Fruit fly (Drosophila melanogaster) whole organism, adult: ENCODE data around the gene Dref.

ENCODE experiments used
- CG11617 ChIP-seq: fragments of 200-800 bp; sonication (Bioruptor generic); optimal IDR thresholded peaks from 2 replicates; lab custom pipeline; 2017; ENCODE audit warnings: mild to moderate bottlenecking, missing biosample characterization, missing genetic modification reagents, missing genetic modification characterization
- CG12768 ChIP-seq: fragments of 200-800 bp; sonication (Bioruptor generic); optimal IDR thresholded peaks from 2 replicates; lab custom pipeline; 2017; ENCODE audit warnings: missing biosample characterization, missing genetic modification characterization, mild to moderate bottlenecking, moderate library complexity, missing genetic modification reagents
- CG14711 ChIP-seq: fragments of 200-800 bp; sonication (Bioruptor generic); optimal IDR thresholded peaks from 2 replicates; lab custom pipeline; 2018; ENCODE audit warnings: missing biosample characterization, mild to moderate bottlenecking, missing genetic modification characterization, moderate library complexity
- CG1620 ChIP-seq: fragments of 200-800 bp; sonication (Bioruptor generic); optimal IDR thresholded peaks from 2 replicates; lab custom pipeline; 2016; ENCODE audit warnings: missing biosample characterization, missing genetic modification characterization
- CG33017 ChIP-seq: fragments of 200-800 bp; sonication (Bioruptor generic); optimal IDR thresholded peaks from 2 replicates; lab custom pipeline; 2018; ENCODE audit warnings: missing biosample characterization, mild to moderate bottlenecking, missing genetic modification characterization, moderate library complexity
- CG5204 ChIP-seq: fragments of 200-800 bp; sonication (Bioruptor generic); optimal IDR thresholded peaks from 2 replicates; lab custom pipeline; 2016; ENCODE audit warnings: missing biosample characterization, missing genetic modification characterization
- CG7045 ChIP-seq: fragments of 200-800 bp; sonication (Bioruptor generic); optimal IDR thresholded peaks from 2 replicates; lab custom pipeline; 2017; ENCODE audit warnings: missing biosample characterization, mild to moderate bottlenecking, missing genetic modification characterization
- CG7101 ChIP-seq: fragments of 200-800 bp; sonication (Bioruptor generic); optimal IDR thresholded peaks from 2 replicates; lab custom pipeline; 2018; ENCODE audit warnings: missing biosample characterization, mild to moderate bottlenecking, missing genetic modification characterization, moderate library complexity
- Clk ChIP-seq: fragments of 200-800 bp; sonication (Bioruptor generic); optimal IDR thresholded peaks from 2 replicates; lab custom pipeline; 2017; ENCODE audit warnings: missing biosample characterization, missing genetic modification characterization
- Crg-1 ChIP-seq: fragments of 200-800 bp; sonication (Bioruptor generic); optimal IDR thresholded peaks from 2 replicates; lab custom pipeline; 2016; ENCODE audit warnings: missing biosample characterization, missing genetic modification characterization
- Hr96 ChIP-seq: fragments of 200-800 bp; sonication (Bioruptor generic); optimal IDR thresholded peaks from 2 replicates; lab custom pipeline; 2016; ENCODE audit warnings: missing biosample characterization, missing genetic modification characterization
- Mnt ChIP-seq: fragments of 200-800 bp; sonication (Bioruptor generic); optimal IDR thresholded peaks from 2 replicates; lab custom pipeline; 2016; ENCODE audit warnings: missing biosample characterization, mild to moderate bottlenecking, missing genetic modification characterization
- bab1 ChIP-seq: fragments of 200-800 bp; sonication (Bioruptor generic); optimal IDR thresholded peaks from 3 replicates; lab custom pipeline; 2019; ENCODE audit warnings: missing biosample characterization, mild to moderate bottlenecking, missing genetic modification characterization, moderate library complexity
- cic ChIP-seq: fragments of 200-800 bp; sonication (Bioruptor generic); optimal IDR thresholded peaks from 2 replicates; lab custom pipeline; 2017; ENCODE audit warnings: missing biosample characterization, mild to moderate bottlenecking, missing genetic modification characterization, moderate library complexity
- cnc ChIP-seq, 2 experiments: fragments of >200 bp; optimal IDR thresholded peaks; 2 replicates each; lab custom pipeline; 2017
- kay ChIP-seq: fragments of 200-800 bp; sonication (Bioruptor generic); peaks from one replicate; lab custom pipeline; 2016; ENCODE audit warnings: missing biosample characterization, missing genetic modification characterization, borderline replicate concordance
- ovo ChIP-seq: fragments of 200-800 bp; sonication (Bioruptor generic); optimal IDR thresholded peaks from 2 replicates; lab custom pipeline; 2016; ENCODE audit warnings: missing biosample characterization, missing genetic modification characterization
- pad ChIP-seq: fragments of 200-800 bp; sonication (Bioruptor generic); optimal IDR thresholded peaks from 3 replicates; lab custom pipeline; 2017; ENCODE audit warnings: missing biosample characterization, missing genetic modification characterization, mild to moderate bottlenecking, moderate library complexity, missing genetic modification reagents
- tj ChIP-seq: fragments of 200-800 bp; sonication (Bioruptor generic); optimal IDR thresholded peaks from 3 replicates; lab custom pipeline; 2017; ENCODE audit warnings: missing biosample characterization, mild to moderate bottlenecking, missing genetic modification characterization, moderate library complexity
- toe ChIP-seq: fragments of 200-800 bp; sonication (Bioruptor generic); optimal IDR thresholded peaks from 2 replicates; lab custom pipeline; 2016; ENCODE audit warnings: missing biosample characterization, missing genetic modification characterization

Gene Dref

DNA sequence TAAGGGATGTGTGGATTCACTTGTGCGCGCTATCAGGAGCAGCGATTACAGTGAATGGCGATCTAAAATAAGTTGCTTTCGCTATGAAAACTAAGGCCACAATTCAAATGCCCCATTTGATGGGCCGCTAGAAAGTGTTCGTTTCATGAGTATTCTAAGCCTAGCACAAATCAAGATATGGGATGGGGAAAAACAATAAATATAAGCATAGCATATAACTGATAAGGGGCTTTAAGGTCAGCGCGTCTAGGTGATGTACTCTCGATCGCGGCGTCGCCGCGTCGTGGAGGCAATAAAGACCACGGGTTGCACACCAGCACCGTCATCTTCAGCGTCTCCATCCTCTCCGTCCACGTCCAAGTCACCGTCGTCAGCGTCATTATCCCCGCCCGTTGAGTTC lies 6.3 kb downstream of the Dref start:
- no peak for TF ChIP-seq CG1620
- no peak for TF ChIP-seq CG33017 (tag; lab: Kevin White, UChicago)
- TF ChIP-seq Hr96 (GFP tag; lab: Kevin White, UChicago): no peak
- TF ChIP-seq toe (GFP tag; lab: Kevin White, UChicago): no peak
- TF ChIP-seq pad (GFP tag; lab: Kevin White, UChicago): no peak
- TF ChIP-seq ovo (GFP tag; lab: Kevin White, UChicago): no peak
- TF ChIP-seq CG5204 (GFP tag; lab: Kevin White, UChicago): no peak
- no peak for TF ChIP-seq Clk (GFP tag; lab: Kevin White, UChicago)
- TF ChIP-seq kay (GFP tag; lab: Kevin White, UChicago): no peak
- no peak for TF ChIP-seq Crg-1
- no peak for TF ChIP-seq bab1
- no peak for TF ChIP-seq CG7101 (tag; lab: Kevin White, UChicago)
- TF ChIP-seq CG7045 (GFP tag; lab: Kevin White, UChicago): no peak
- no peak for TF ChIP-seq CG14711 (tag; lab: Kevin White, UChicago)
- no peak for TF ChIP-seq CG12768 (GFP tag; lab: Kevin White, UChicago)
- no peak for TF ChIP-seq cnc (optimal IDR thresholded peaks at IDR 0.05; lab: Kevin White, UChicago)
- no peak for TF ChIP-seq CG11617
- no peak for TF ChIP-seq cic (GFP tag; lab: Kevin White, UChicago)
- TF ChIP-seq Mnt (GFP tag; lab: Kevin White, UChicago): no peak
- no peak for TF ChIP-seq tj

DNA sequence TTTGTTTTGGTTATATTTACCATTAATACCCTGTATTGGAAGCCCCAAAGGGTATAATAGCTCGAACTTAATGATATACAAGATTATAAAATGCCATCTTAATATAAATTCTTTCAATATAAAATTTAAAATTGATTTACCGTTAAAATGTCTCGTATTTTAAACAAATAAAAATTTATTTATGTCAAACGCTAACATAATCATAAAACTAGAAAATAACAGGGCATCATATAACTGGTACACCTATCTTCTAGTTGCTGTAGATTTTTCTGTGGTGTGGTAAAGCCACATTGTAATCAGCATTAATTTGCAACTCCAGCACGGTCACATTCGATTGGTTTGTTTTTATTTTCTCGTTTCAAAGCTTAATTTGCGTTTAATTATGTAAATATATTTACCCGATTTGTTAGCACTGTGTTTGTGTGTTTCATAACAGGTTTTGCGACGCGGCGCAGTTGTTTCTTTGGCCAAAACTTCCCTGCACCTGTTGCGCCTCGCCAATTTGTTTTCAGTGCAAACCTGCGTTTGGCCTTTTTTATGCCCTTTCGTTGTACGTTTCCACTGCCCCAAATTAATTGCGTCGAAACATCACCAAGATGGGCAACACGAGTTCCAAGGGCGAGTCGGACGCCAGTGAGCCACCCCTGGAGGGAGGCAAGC lies 9.9 kb downstream of the Dref start, which contains the start of the genes CG4658 and CG5846:
CG4658 (plus strand) TSS at position 140 of the 660 bp plus-strand sequence.
CG5846 (minus strand) TSS at position 245 of the 660 bp plus-strand sequence.
- TF ChIP-seq kay (GFP tag; lab: Kevin White, UChicago) (no peak), pad (GFP tag; lab: Kevin White, UChicago) (peak; percentile 64), CG12768 (GFP tag; lab: Kevin White, UChicago) (peak; percentile 85), CG7045 (GFP tag; lab: Kevin White, UChicago) (peak; percentile 84), toe (GFP tag; lab: Kevin White, UChicago) (no peak), Mnt (GFP tag; lab: Kevin White, UChicago) (peak; percentile 74), CG33017 (tag; lab: Kevin White, UChicago) (peak; percentile 93), cic (GFP tag; lab: Kevin White, UChicago) (peak; percentile 51), CG7101 (tag; lab: Kevin White, UChicago) (peak; percentile 95), CG1620 (peak; percentile 83), CG5204 (GFP tag; lab: Kevin White, UChicago) (no peak), Hr96 (GFP tag; lab: Kevin White, UChicago) (no peak), cnc (optimal IDR thresholded peaks at IDR 0.05; lab: Kevin White, UChicago) (no peak), ovo (GFP tag; lab: Kevin White, UChicago) (peak; percentile 65), bab1 (peak; percentile 96), Crg-1 (peak; percentile 73), Clk (GFP tag; lab: Kevin White, UChicago) (peak; percentile 45), tj (peak; percentile 68), CG11617 (peak; percentile 92), CG14711 (tag; lab: Kevin White, UChicago) (peak; percentile 94)

DNA sequence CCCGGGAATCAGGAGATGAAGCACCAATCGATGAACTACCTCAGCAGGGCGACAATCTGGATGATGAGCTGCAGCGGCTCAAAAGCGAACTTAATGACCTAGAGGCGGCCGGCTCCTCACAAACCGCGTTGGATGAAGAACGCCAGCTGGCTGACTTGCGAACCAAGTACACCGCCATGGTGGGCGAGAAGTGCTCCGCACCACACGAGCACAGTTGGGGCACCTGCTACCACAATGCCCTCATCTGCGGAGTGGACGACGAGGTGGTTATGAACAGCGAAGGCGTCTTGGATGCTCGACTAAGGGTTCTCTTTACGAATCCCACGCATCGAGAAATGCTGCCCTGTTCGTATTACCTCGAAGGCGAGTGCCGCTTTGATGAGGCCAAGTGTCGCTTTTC lies 12.3 kb downstream of the Dref start:
- TF ChIP-seq CG1620: no peak
- TF ChIP-seq Mnt (GFP tag; lab: Kevin White, UChicago): no peak
- no peak for TF ChIP-seq cnc (optimal IDR thresholded peaks at IDR 0.05; lab: Kevin White, UChicago)
- no peak for TF ChIP-seq Crg-1
- TF ChIP-seq CG33017 (tag; lab: Kevin White, UChicago): no peak
- no peak for TF ChIP-seq tj
- no peak for TF ChIP-seq CG14711 (tag; lab: Kevin White, UChicago)
- no peak for TF ChIP-seq CG5204 (GFP tag; lab: Kevin White, UChicago)
- TF ChIP-seq cic (GFP tag; lab: Kevin White, UChicago): no peak
- TF ChIP-seq toe (GFP tag; lab: Kevin White, UChicago): no peak
- TF ChIP-seq ovo (GFP tag; lab: Kevin White, UChicago): no peak
- no peak for TF ChIP-seq kay (GFP tag; lab: Kevin White, UChicago)
- TF ChIP-seq bab1: no peak
- no peak for TF ChIP-seq CG11617
- no peak for TF ChIP-seq CG7101 (tag; lab: Kevin White, UChicago)
- no peak for TF ChIP-seq pad (GFP tag; lab: Kevin White, UChicago)
- TF ChIP-seq CG7045 (GFP tag; lab: Kevin White, UChicago): no peak

DNA sequence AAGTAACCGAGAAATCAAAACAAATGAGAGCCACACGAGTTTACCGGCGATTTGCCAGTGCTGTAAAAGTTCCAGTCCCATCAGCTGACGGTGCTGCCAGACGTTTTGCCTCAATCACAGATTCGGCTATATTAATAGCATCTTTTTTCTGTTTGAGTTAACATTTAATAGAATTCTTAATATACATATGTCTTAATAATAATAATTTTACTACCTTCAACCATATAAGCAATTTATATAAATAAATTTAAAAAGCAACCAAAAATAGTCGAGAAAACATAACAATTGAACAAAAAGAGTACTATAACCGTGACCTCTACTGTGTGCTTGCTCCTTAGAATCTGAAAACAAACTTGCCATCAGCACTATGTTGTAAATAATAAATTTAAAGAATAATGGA lies 12.9 kb downstream of the Dref start, which contains the start of the genes CG13126 and CG4709:
CG13126 (minus strand) TSS at position 63 of the 400 bp plus-strand sequence.
CG4709 (plus strand) TSS at position 207 of the 400 bp plus-strand sequence.
- TF ChIP-seq Crg-1 (peak; percentile 69), ovo (GFP tag; lab: Kevin White, UChicago) (peak; percentile 38), Clk (GFP tag; lab: Kevin White, UChicago) (peak; percentile 61), CG7101 (tag; lab: Kevin White, UChicago) (peak; percentile 94), CG7045 (GFP tag; lab: Kevin White, UChicago) (peak; percentile 89), cnc (optimal IDR thresholded peaks at IDR 0.05; lab: Kevin White, UChicago) (no peak), Hr96 (GFP tag; lab: Kevin White, UChicago) (peak; percentile 17), CG33017 (tag; lab: Kevin White, UChicago) (peak; percentile 89), Mnt (GFP tag; lab: Kevin White, UChicago) (peak; percentile 85), tj (peak; percentile 61), CG12768 (GFP tag; lab: Kevin White, UChicago) (peak; percentile 90), CG11617 (peak; percentile 89), CG5204 (GFP tag; lab: Kevin White, UChicago) (no peak), cic (GFP tag; lab: Kevin White, UChicago) (peak; percentile 50), CG1620 (no peak), kay (GFP tag; lab: Kevin White, UChicago) (no peak), pad (GFP tag; lab: Kevin White, UChicago) (peak; percentile 79), toe (GFP tag; lab: Kevin White, UChicago) (peak; percentile 60), bab1 (peak; percentile 92), CG14711 (tag; lab: Kevin White, UChicago) (peak; percentile 95)
